Worm (Caenorhabditis elegans) whole organism, mixed stage, embryonic: ENCODE measurements around the gene C27D6.1.

Source experiments
- bed-3 ChIP-seq: fragments of 200-800 bp; sonication (Bioruptor generic); optimal IDR thresholded peaks from 3 replicates; lab custom pipeline; 2018; ENCODE audit warnings: mild to moderate bottlenecking, missing genetic modification characterization, moderate library complexity, missing compliant biosample characterization
- blmp-1 ChIP-seq: fragments of 150-350 bp; optimal IDR thresholded peaks from 2 replicates; lab custom pipeline; 2014; ENCODE audit warnings: missing biosample characterization, missing genetic modification characterization
- ceh-39 ChIP-seq: fragments of 150-350 bp; optimal IDR thresholded peaks from 2 replicates; lab custom pipeline; 2014; ENCODE audit warnings: missing biosample characterization, missing genetic modification characterization
- ceh-43 ChIP-seq: fragments of 200-800 bp; sonication (Bioruptor generic); optimal IDR thresholded peaks from 2 replicates; lab custom pipeline; 2018; ENCODE audit warnings: mild to moderate bottlenecking, missing genetic modification characterization, moderate library complexity, missing compliant biosample characterization
- ceh-83 ChIP-seq: fragments of 200-800 bp; sonication (Bioruptor generic); optimal IDR thresholded peaks from 2 replicates; lab custom pipeline; 2018; ENCODE audit warnings: mild to moderate bottlenecking, missing genetic modification characterization, missing compliant biosample characterization
- ces-1 ChIP-seq: fragments of 150-350 bp; optimal IDR thresholded peaks from 2 replicates; lab custom pipeline; 2014; ENCODE audit warnings: missing biosample characterization, missing genetic modification reagents, missing genetic modification characterization
- drap-1 ChIP-seq: fragments of 200-800 bp; sonication (Bioruptor generic); optimal IDR thresholded peaks from 3 replicates; lab custom pipeline; 2018; ENCODE audit warnings: mild to moderate bottlenecking, missing genetic modification characterization, missing compliant biosample characterization
- elt-1 ChIP-seq: sonication (generic microtip); optimal IDR thresholded peaks from 2 replicates; lab custom pipeline; 2017; ENCODE audit warnings: missing genetic modification characterization, mild to moderate bottlenecking, missing compliant biosample characterization, antibody characterized with exemption, moderate library complexity, borderline replicate concordance; ENCODE audit not compliant: insufficient read depth
- elt-3 ChIP-seq: fragments of 150-350 bp; optimal IDR thresholded peaks from 2 replicates; lab custom pipeline; 2014; ENCODE audit warnings: missing biosample characterization, missing genetic modification characterization
- ham-2 ChIP-seq: fragments of 200-800 bp; sonication (Bioruptor generic); optimal IDR thresholded peaks from 2 replicates; lab custom pipeline; 2018; ENCODE audit warnings: mild to moderate bottlenecking, missing genetic modification characterization, missing compliant biosample characterization
- hlh-1 ChIP-seq: fragments of 150-350 bp; optimal IDR thresholded peaks from 2 replicates; lab custom pipeline; 2014; ENCODE audit warnings: missing biosample characterization, missing genetic modification reagents, missing genetic modification characterization
- lin-13 ChIP-seq: fragments of 150-350 bp; optimal IDR thresholded peaks from 2 replicates; lab custom pipeline; 2014; ENCODE audit warnings: missing biosample characterization, missing genetic modification characterization
- lin-32 ChIP-seq: fragments of 200-800 bp; sonication (Bioruptor generic); optimal IDR thresholded peaks from 2 replicates; lab custom pipeline; 2018; ENCODE audit warnings: mild to moderate bottlenecking, missing genetic modification characterization, missing compliant biosample characterization
- lsy-2 ChIP-seq: fragments of 150-350 bp; optimal IDR thresholded peaks from 2 replicates; lab custom pipeline; 2014; ENCODE audit warnings: missing biosample characterization, missing genetic modification characterization
- mep-1 ChIP-seq: fragments of 150-350 bp; optimal IDR thresholded peaks from 2 replicates; lab custom pipeline; 2017; ENCODE audit warnings: missing biosample characterization, missing genetic modification reagents, missing genetic modification characterization, inconsistent platforms
- mls-2 ChIP-seq: sonication (generic microtip); optimal IDR thresholded peaks from 2 replicates; lab custom pipeline; 2016; ENCODE audit warnings: mild to moderate bottlenecking, missing genetic modification characterization, moderate library complexity, missing compliant biosample characterization
- nhr-12 ChIP-seq: fragments of 150-350 bp; optimal IDR thresholded peaks from 2 replicates; lab custom pipeline; 2014; ENCODE audit warnings: missing biosample characterization, missing genetic modification characterization
- nhr-2 ChIP-seq: fragments of 150-350 bp; optimal IDR thresholded peaks from 2 replicates; lab custom pipeline; 2014; ENCODE audit warnings: missing biosample characterization, missing genetic modification characterization
- nhr-237 ChIP-seq: fragments of 150-350 bp; optimal IDR thresholded peaks from 2 replicates; lab custom pipeline; 2014; ENCODE audit warnings: missing biosample characterization, missing genetic modification characterization
- nhr-28 ChIP-seq: fragments of 150-350 bp; optimal IDR thresholded peaks from 2 replicates; lab custom pipeline; 2014; ENCODE audit warnings: missing biosample characterization, missing genetic modification characterization
- nhr-76 ChIP-seq: sonication (generic microtip); optimal IDR thresholded peaks from 2 replicates; lab custom pipeline; 2017; ENCODE audit warnings: missing biosample characterization, missing genetic modification characterization
- pha-4 ChIP-seq: fragments of 150-350 bp; optimal IDR thresholded peaks from 2 replicates; lab custom pipeline; 2018; ENCODE audit warnings: missing biosample characterization, missing genetic modification reagents, missing genetic modification characterization
- sem-2 ChIP-seq: fragments of 200-800 bp; sonication (Bioruptor generic); optimal IDR thresholded peaks from 2 replicates; lab custom pipeline; 2018; ENCODE audit warnings: mild to moderate bottlenecking, missing genetic modification characterization, missing compliant biosample characterization
- snpc-4 ChIP-seq: fragments of 150-350 bp; optimal IDR thresholded peaks from 2 replicates; lab custom pipeline; 2014; ENCODE audit warnings: missing biosample characterization, missing genetic modification characterization
- unc-120 ChIP-seq: sonication (generic microtip); optimal IDR thresholded peaks from 2 replicates; lab custom pipeline; 2017; ENCODE audit warnings: missing genetic modification characterization, missing compliant biosample characterization; ENCODE audit not compliant: poor library complexity, severe bottlenecking
- unc-39 ChIP-seq: fragments of 150-350 bp; optimal IDR thresholded peaks from 2 replicates; lab custom pipeline; 2014; ENCODE audit warnings: missing biosample characterization, missing genetic modification characterization
- unc-62 ChIP-seq: fragments of 150-350 bp; optimal IDR thresholded peaks from 2 replicates; lab custom pipeline; 2014; ENCODE audit warnings: missing biosample characterization, missing genetic modification reagents, missing genetic modification characterization
- ztf-11 ChIP-seq: fragments of 150-350 bp; optimal IDR thresholded peaks from 2 replicates; lab custom pipeline; 2014; ENCODE audit warnings: missing biosample characterization, missing genetic modification characterization

Gene C27D6.1

ce11 chrII:5191766-5192165 lies 19.2 kb downstream of the C27D6.1 start:
- TF ChIP-seq ztf-11 (tag; lab: Kevin White, UChicago), result no peak
- TF ChIP-seq ceh-83 (GFP tag; lab: Kevin White, UChicago), result no peak
- TF ChIP-seq snpc-4, result no peak
- TF ChIP-seq nhr-2 (tag; lab: Kevin White, UChicago), result no peak
- TF ChIP-seq lin-32, result no peak
- TF ChIP-seq ceh-39 (tag; lab: Kevin White, UChicago), result no peak
- TF ChIP-seq lsy-2 (tag; lab: Kevin White, UChicago), result no peak
- no peak for TF ChIP-seq nhr-12 (tag; lab: Kevin White, UChicago)
- TF ChIP-seq nhr-76 (tag; lab: Kevin White, UChicago), result no peak
- TF ChIP-seq ham-2 (GFP tag; lab: Kevin White, UChicago), result no peak
- TF ChIP-seq unc-62 (GFP tag; lab: Kevin White, UChicago), result no peak
- TF ChIP-seq pha-4 (tag; lab: Kevin White, UChicago), result no peak
- no peak for TF ChIP-seq blmp-1 (tag; lab: Kevin White, UChicago)
- no peak for TF ChIP-seq sem-2 (GFP tag; lab: Kevin White, UChicago)
- no peak for TF ChIP-seq hlh-1 (tag; lab: Kevin White, UChicago)
- no peak for TF ChIP-seq ceh-43 (GFP tag; lab: Kevin White, UChicago)
- TF ChIP-seq mep-1 (tag; lab: Kevin White, UChicago), result no peak

- TF ChIP-seq lin-32 (no peak), mls-2 (tag; lab: Kevin White, UChicago) (no peak), mep-1 (tag; lab: Kevin White, UChicago) (no peak), ces-1 (GFP tag; lab: Kevin White, UChicago) (no peak), elt-1 (no peak), ceh-83 (GFP tag; lab: Kevin White, UChicago) (no peak), sem-2 (GFP tag; lab: Kevin White, UChicago) (no peak), nhr-2 (tag; lab: Kevin White, UChicago) (no peak), bed-3 (GFP tag; lab: Kevin White, UChicago) (no peak), drap-1 (GFP tag; lab: Kevin White, UChicago) (no peak), unc-39 (tag; lab: Kevin White, UChicago) (no peak), snpc-4 (no peak), nhr-237 (tag; lab: Kevin White, UChicago) (no peak), nhr-28 (tag; lab: Kevin White, UChicago) (no peak), elt-3 (tag; lab: Kevin White, UChicago) (no peak), unc-62 (GFP tag; lab: Kevin White, UChicago) (no peak), hlh-1 (tag; lab: Kevin White, UChicago) (no peak)
Measured at ce11 chrII:5194066-5194465, 21.5 kb downstream of the C27D6.1 start, which contains the start of gene msp-49. TSS of gene msp-49 (plus strand) at chrII:5194366.

ce11 chrII:5195504-5195903 lies 23.0 kb downstream of the C27D6.1 start, which contains the start of gene C34F11.5:
TSS of gene C34F11.5 (plus strand) at chrII:5195804.
- TF ChIP-seq pha-4 (tag; lab: Kevin White, UChicago), result no peak
- TF ChIP-seq nhr-28 (tag; lab: Kevin White, UChicago), result no peak

- TF ChIP-seq unc-120 (tag; lab: Kevin White, UChicago), result no peak
- TF ChIP-seq ztf-11 (tag; lab: Kevin White, UChicago), result no peak
- TF ChIP-seq, all 35 proteins: peak for 0
Measured at ce11 chrII:5199497-5199896, 26.9 kb downstream of the C27D6.1 start, which contains the start of gene msp-50. TSS of gene msp-50 (plus strand) at chrII:5199797.

- no peak for TF ChIP-seq hlh-1 (tag; lab: Kevin White, UChicago)
- no peak for TF ChIP-seq ham-2 (GFP tag; lab: Kevin White, UChicago)
- TF ChIP-seq mep-1 (tag; lab: Kevin White, UChicago), result peak; percentile 13
- TF ChIP-seq sem-2 (GFP tag; lab: Kevin White, UChicago), result no peak
- no peak for TF ChIP-seq lin-13 (tag; lab: Kevin White, UChicago)
- TF ChIP-seq blmp-1 (tag; lab: Kevin White, UChicago), result no peak
- peak; percentile 58 for TF ChIP-seq unc-120 (tag; lab: Kevin White, UChicago)
- no peak for TF ChIP-seq ceh-83 (GFP tag; lab: Kevin White, UChicago)
- TF ChIP-seq elt-1, result no peak
- no peak for TF ChIP-seq lsy-2 (tag; lab: Kevin White, UChicago)
- no peak for TF ChIP-seq mls-2 (tag; lab: Kevin White, UChicago)
- TF ChIP-seq ceh-43 (GFP tag; lab: Kevin White, UChicago), result no peak
- TF ChIP-seq snpc-4, result no peak
- peak; percentile 10 for TF ChIP-seq unc-62 (GFP tag; lab: Kevin White, UChicago)
Measured at ce11 chrII:5200987-5201582, 28.5 kb downstream of the C27D6.1 start.
